Worm (Caenorhabditis elegans) whole organism, young adult: ENCODE measurements around the gene moc-5.

ENCODE experiments used
- B0019.2 ChIP-seq: fragments of 200-800 bp; sonication (Bioruptor generic); conservative IDR thresholded peaks from 2 replicates; pipeline ENCODE4 v1.3.6; 2022; ENCODE audit warnings: missing genetic modification reagents, missing genetic modification characterization, missing compliant biosample characterization
- B0035.1 ChIP-seq: sonication (generic microtip); optimal IDR thresholded peaks from 2 replicates; lab custom pipeline; 2016; ENCODE audit warnings: missing genetic modification characterization, mild to moderate bottlenecking, missing compliant biosample characterization, missing genotype, missing genetic modification reagents
- B0336.3 ChIP-seq: fragments of 200-800 bp; sonication (Bioruptor generic); IDR thresholded peaks from 2 replicates; pipeline ENCODE4 v1.3.6; 2022; ENCODE audit warnings: missing genetic modification characterization, missing compliant biosample characterization
- F10E7.11 ChIP-seq: sonication (generic microtip); optimal IDR thresholded peaks from 2 replicates; lab custom pipeline; 2017; ENCODE audit warnings: mild to moderate bottlenecking, missing genetic modification characterization, moderate library complexity, missing compliant biosample characterization
- F23B12.7 ChIP-seq: sonication (generic microtip); optimal IDR thresholded peaks from 2 replicates; lab custom pipeline; 2017; ENCODE audit warnings: missing genetic modification characterization, mild to moderate bottlenecking, missing compliant biosample characterization, antibody characterized with exemption, moderate library complexity; ENCODE audit not compliant: insufficient read depth
- F57C9.4 ChIP-seq: sonication (generic microtip); optimal IDR thresholded peaks from 2 replicates; lab custom pipeline; 2017; ENCODE audit warnings: mild to moderate bottlenecking, missing genetic modification characterization, missing compliant biosample characterization
- K11D2.4 ChIP-seq: fragments of 200-800 bp; sonication (Bioruptor generic); IDR thresholded peaks from 2 replicates; pipeline ENCODE4 v1.3.6; 2022; ENCODE audit warnings: missing genetic modification reagents, missing genetic modification characterization, missing compliant biosample characterization
- T26A5.8 ChIP-seq: sonication (generic microtip); optimal IDR thresholded peaks from 2 replicates; lab custom pipeline; 2016; ENCODE audit warnings: missing genetic modification characterization, missing compliant biosample characterization
- Y53G8AR.9 ChIP-seq: fragments of 200-800 bp; sonication (Bioruptor generic); conservative IDR thresholded peaks from 2 replicates; pipeline ENCODE4 v1.3.6; 2022; ENCODE audit warnings: missing genetic modification reagents, missing genetic modification characterization, missing compliant biosample characterization
- ZK185.1 ChIP-seq: sonication (generic microtip); optimal IDR thresholded peaks from 2 replicates; lab custom pipeline; 2016; ENCODE audit warnings: mild to moderate bottlenecking, missing genetic modification characterization, missing compliant biosample characterization; ENCODE audit not compliant: poor library complexity, severe bottlenecking
- akir-1 ChIP-seq: fragments of 200-800 bp; sonication (Bioruptor generic); optimal IDR thresholded peaks from 2 replicates; lab custom pipeline; 2018; ENCODE audit warnings: mild to moderate bottlenecking, missing genetic modification characterization, moderate library complexity, missing compliant biosample characterization
- ama-1 ChIP-seq, 3 experiments: fragments of 150-350 bp in 1 of 3; sonication (generic microtip) in 2 of 3; optimal IDR thresholded peaks; 2 replicates each; lab custom pipeline; 2014 to 2018; ENCODE audit warnings: missing biosample characterization in 2 of 3, missing genetic modification characterization in 2 of 3, missing genetic modification reagents in 2 of 3
- aptf-2 ChIP-seq: fragments of 200-800 bp; sonication (Bioruptor generic); conservative IDR thresholded peaks from 2 replicates; pipeline ENCODE4 v1.3.6; 2022; ENCODE audit warnings: missing genetic modification reagents, missing genetic modification characterization, missing compliant biosample characterization
- atf-7 ChIP-seq: sonication (generic microtip); optimal IDR thresholded peaks from 2 replicates; lab custom pipeline; 2017; ENCODE audit warnings: mild to moderate bottlenecking, missing genetic modification characterization, missing compliant biosample characterization
- athp-1 ChIP-seq: sonication (generic microtip); optimal IDR thresholded peaks from 2 replicates; lab custom pipeline; 2017; ENCODE audit warnings: mild to moderate bottlenecking, missing genetic modification characterization, missing compliant biosample characterization
- bed-2 ChIP-seq: fragments of 200-800 bp; sonication (Bioruptor generic); IDR thresholded peaks from 2 replicates; pipeline ENCODE4 v1.3.6; 2022; ENCODE audit warnings: missing genetic modification reagents, missing genetic modification characterization, missing compliant biosample characterization
- cebp-1 ChIP-seq, 2 experiments: fragments of 200-800 bp in 1 of 2; sonication (Bioruptor generic) in 1 of 2; sonication (generic microtip) in 1 of 2; IDR thresholded peaks in 1 of 2; optimal IDR thresholded peaks in 1 of 2; 2 replicates each; pipeline versions ENCODE4 v1.3.6 to Lab custom; 2017 to 2022; ENCODE audit warnings: missing compliant biosample characterization in 2 of 2, missing genetic modification characterization in 2 of 2, mild to moderate bottlenecking in 1 of 2, missing genetic modification reagents in 1 of 2, moderate library complexity in 1 of 2
- ceh-58 ChIP-seq: fragments of 200-800 bp; sonication (Bioruptor generic); IDR thresholded peaks from 2 replicates; pipeline ENCODE4 v1.3.6; 2022; ENCODE audit warnings: missing genetic modification characterization, missing compliant biosample characterization
- ets-4 ChIP-seq: fragments of 200-800 bp; sonication (Bioruptor generic); optimal IDR thresholded peaks from 2 replicates; lab custom pipeline; 2018; ENCODE audit warnings: mild to moderate bottlenecking, missing genetic modification characterization, missing compliant biosample characterization
- him-1 ChIP-seq: sonication (generic microtip); optimal IDR thresholded peaks from 2 replicates; lab custom pipeline; 2016; ENCODE audit warnings: missing genotype, missing genetic modification reagents, missing genetic modification characterization, missing compliant biosample characterization
- hrde-1 ChIP-seq: sonication (generic microtip); optimal IDR thresholded peaks from 2 replicates; lab custom pipeline; 2016; ENCODE audit warnings: missing genetic modification characterization, mild to moderate bottlenecking, missing compliant biosample characterization, moderate library complexity, missing genotype, missing genetic modification reagents, borderline replicate concordance
- lag-1 ChIP-seq: fragments of 200-800 bp; sonication (Bioruptor generic); IDR thresholded peaks from 2 replicates; pipeline ENCODE4 v1.3.6; 2022; ENCODE audit warnings: missing genetic modification reagents, missing genetic modification characterization, missing compliant biosample characterization
- let-607 ChIP-seq, 2 experiments: fragments of 200-800 bp in 1 of 2; sonication (Bioruptor generic) in 1 of 2; sonication (generic microtip) in 1 of 2; optimal IDR thresholded peaks; 2 replicates each; lab custom pipeline; 2016 to 2018; ENCODE audit warnings: mild to moderate bottlenecking in 2 of 2, missing compliant biosample characterization in 2 of 2, missing genetic modification characterization in 2 of 2, moderate library complexity in 2 of 2, missing genotype in 1 of 2
- lir-1 ChIP-seq: fragments of 200-800 bp; sonication (Bioruptor generic); conservative IDR thresholded peaks from 2 replicates; pipeline ENCODE4 v1.3.6; 2022; ENCODE audit warnings: missing genetic modification reagents, missing genetic modification characterization, missing compliant biosample characterization
- madf-10 ChIP-seq: sonication (generic microtip); optimal IDR thresholded peaks from 2 replicates; lab custom pipeline; 2016; ENCODE audit warnings: mild to moderate bottlenecking, missing genetic modification characterization, missing compliant biosample characterization
- madf-3 ChIP-seq: fragments of 200-800 bp; sonication (Bioruptor generic); IDR thresholded peaks from 2 replicates; pipeline ENCODE4 v1.3.6; 2022; ENCODE audit warnings: missing genetic modification reagents, missing genetic modification characterization, missing compliant biosample characterization
- madf-8 ChIP-seq: fragments of 200-800 bp; sonication (Bioruptor generic); conservative IDR thresholded peaks from 2 replicates; pipeline ENCODE4 v1.3.6; 2022; ENCODE audit warnings: missing genetic modification reagents, missing genetic modification characterization, missing compliant biosample characterization
- mxl-1 ChIP-seq: sonication (generic microtip); optimal IDR thresholded peaks from 2 replicates; lab custom pipeline; 2016; ENCODE audit warnings: missing genetic modification characterization, missing compliant biosample characterization
- nfya-2 ChIP-seq: fragments of 200-800 bp; sonication (Bioruptor generic); IDR thresholded peaks from 2 replicates; pipeline ENCODE4 v1.3.6; 2022; ENCODE audit warnings: missing genetic modification reagents, missing genetic modification characterization, missing compliant biosample characterization
- nhr-179 ChIP-seq: sonication (generic microtip); optimal IDR thresholded peaks from 2 replicates; lab custom pipeline; 2016; ENCODE audit warnings: mild to moderate bottlenecking, missing genetic modification characterization, missing compliant biosample characterization
- nhr-80 ChIP-seq: sonication (generic microtip); optimal IDR thresholded peaks from 2 replicates; lab custom pipeline; 2016; ENCODE audit warnings: missing genetic modification characterization, missing compliant biosample characterization
- nhr-90 ChIP-seq: sonication (generic microtip); optimal IDR thresholded peaks from 2 replicates; lab custom pipeline; 2016; ENCODE audit warnings: missing genotype, mild to moderate bottlenecking, missing genetic modification characterization, missing compliant biosample characterization
- pha-4 ChIP-seq: fragments of 150-350 bp; sonication (generic microtip); optimal IDR thresholded peaks from 2 replicates; lab custom pipeline; 2014; ENCODE audit warnings: missing biosample characterization, missing genetic modification reagents, missing genetic modification characterization
- rpc-1 ChIP-seq, 2 experiments: fragments of 150-350 bp in 1 of 2; sonication (generic microtip) in 1 of 2; optimal IDR thresholded peaks; 2 replicates each; lab custom pipeline; 2014 to 2018; ENCODE audit warnings: missing biosample characterization in 1 of 2, missing genetic modification characterization in 1 of 2, missing genetic modification reagents in 1 of 2, missing genotype in 1 of 2
- sea-2 ChIP-seq: fragments of 200-800 bp; sonication (Bioruptor generic); IDR thresholded peaks from 2 replicates; pipeline ENCODE4 v1.3.6; 2022; ENCODE audit warnings: missing genetic modification characterization, missing compliant biosample characterization
- zfh-2 ChIP-seq: fragments of 200-800 bp; sonication (Bioruptor generic); conservative IDR thresholded peaks from 2 replicates; pipeline ENCODE4 v1.3.6; 2022; ENCODE audit warnings: missing genetic modification reagents, missing genetic modification characterization, missing compliant biosample characterization
- ztf-26 ChIP-seq: sonication (generic microtip); optimal IDR thresholded peaks from 2 replicates; lab custom pipeline; 2017; ENCODE audit warnings: missing genetic modification characterization, missing compliant biosample characterization
- ztf-28 ChIP-seq: fragments of 200-800 bp; sonication (Bioruptor generic); IDR thresholded peaks from 2 replicates; pipeline ENCODE4 v1.3.6; 2022; ENCODE audit warnings: missing genetic modification reagents, missing genetic modification characterization, missing compliant biosample characterization

The moc-5 gene

ce11 chrX:9540464-9540863 lies 25.3 kb downstream of the moc-5 start (continued):
- no peak for TF ChIP-seq B0035.1 (tag; lab: Kevin White, UChicago)
- TF ChIP-seq lir-1: no peak
- TF ChIP-seq ets-4: peak; percentile 52
- TF ChIP-seq ztf-26 (tag; lab: Kevin White, UChicago): no peak
- TF ChIP-seq madf-3 (GFP tag; lab: Robert Waterston, UW): no peak
- TF ChIP-seq hrde-1 (tag; lab: Kevin White, UChicago): no peak
- TF ChIP-seq F57C9.4: no peak
- TF ChIP-seq nhr-80: peak; percentile 93
- no peak for TF ChIP-seq ZK185.1
- TF ChIP-seq atf-7 (tag; lab: Kevin White, UChicago): peak; percentile 54
- no peak for TF ChIP-seq K11D2.4 (GFP tag; lab: Robert Waterston, UW)
- TF ChIP-seq zfh-2 (GFP tag; lab: Robert Waterston, UW): no peak
- peak; percentile 73 to 77 for TF ChIP-seq let-607 (tag; optimal IDR thresholded peaks at IDR 0.05; lab: Kevin White, UChicago)
- no peak for TF ChIP-seq lag-1 (GFP tag; lab: Robert Waterston, UW)
- no peak for TF ChIP-seq F23B12.7 (tag; lab: Kevin White, UChicago)
- no peak for TF ChIP-seq sea-2 (GFP tag; lab: Robert Waterston, UW)
- TF ChIP-seq nhr-179: no peak
- no peak for TF ChIP-seq nhr-90 (tag; lab: Kevin White, UChicago)
- TF ChIP-seq madf-8 (GFP tag; lab: Robert Waterston, UW): no peak
- no peak for TF ChIP-seq rpc-1 (optimal IDR thresholded peaks at IDR 0.05; lab: Kevin White, UChicago)
- no peak for TF ChIP-seq rpc-1 (tag; optimal IDR thresholded peaks at IDR 0.05; lab: Kevin White, UChicago)
- TF ChIP-seq him-1 (tag; lab: Kevin White, UChicago): no peak
- TF ChIP-seq B0336.3: peak; percentile 33; the same call in 1 of the 2 replicates
- TF ChIP-seq aptf-2 (GFP tag; lab: Robert Waterston, UW): no peak
- no peak for TF ChIP-seq ama-1 (optimal IDR thresholded peaks at IDR 0.05; lab: Kevin White, UChicago)
- TF ChIP-seq ama-1 (GFP tag; optimal IDR thresholded peaks at IDR 0.05; lab: Kevin White, UChicago): no peak
- no peak for TF ChIP-seq akir-1 (GFP tag; lab: Kevin White, UChicago)
- TF ChIP-seq T26A5.8 (tag; lab: Kevin White, UChicago): no peak
- TF ChIP-seq nfya-2 (GFP tag; lab: Robert Waterston, UW): no peak

- TF ChIP-seq nhr-80 (peak; percentile 52), madf-10 (no peak), K11D2.4 (GFP tag; lab: Robert Waterston, UW) (no peak)
These were observed 26.3 kb downstream of the moc-5 start, which contains the start of gene nuc-1 for ce11 chrX:9539294-9540030. Gene nuc-1, plus strand, starts transcription at chrX:9539905.

- TF ChIP-seq pha-4 (no peak), bed-2 (GFP tag; lab: Robert Waterston, UW) (no peak), akir-1 (GFP tag; lab: Kevin White, UChicago) (no peak), ceh-58 (GFP tag; lab: Robert Waterston, UW) (no peak), mxl-1 (tag; lab: Kevin White, UChicago) (no peak), B0019.2 (no peak), F10E7.11 (tag; lab: Kevin White, UChicago) (no peak), F23B12.7 (tag; lab: Kevin White, UChicago) (no peak), ztf-28 (GFP tag; lab: Robert Waterston, UW) (no peak), cebp-1 (GFP tag; IDR thresholded peaks at IDR 0.05; lab: Robert Waterston, UW) (no peak), cebp-1 (tag; optimal IDR thresholded peaks at IDR 0.05; lab: Kevin White, UChicago) (no peak), Y53G8AR.9 (no peak), athp-1 (tag; lab: Kevin White, UChicago) (no peak)
- TF ChIP-seq, all 124 proteins: peak for 0
These were observed 28.1 kb downstream of the moc-5 start for ce11 chrX:9537538-9538172.
